Fruit fly (Drosophila melanogaster) whole organism, prepupa: ENCODE measurements around the gene Gr22d.

Source experiments
- Blimp-1 ChIP-seq: fragments of 200-800 bp; sonication (Bioruptor generic); optimal IDR thresholded peaks from 3 replicates; lab custom pipeline; 2017; ENCODE audit warnings: missing biosample characterization, missing genetic modification characterization, mild to moderate bottlenecking, moderate library complexity, missing genetic modification reagents
- CG32006 ChIP-seq: fragments of 200-800 bp; sonication (Bioruptor generic); optimal IDR thresholded peaks from 3 replicates; lab custom pipeline; 2017; ENCODE audit warnings: missing biosample characterization, mild to moderate bottlenecking, missing genetic modification characterization
- CG34406 ChIP-seq: fragments of 200-800 bp; sonication (Bioruptor generic); optimal IDR thresholded peaks from 3 replicates; lab custom pipeline; 2016; ENCODE audit warnings: missing biosample characterization, missing genetic modification characterization
- CG4318 ChIP-seq: fragments of 200-800 bp; sonication (Bioruptor generic); optimal IDR thresholded peaks from 3 replicates; lab custom pipeline; 2017; ENCODE audit warnings: missing biosample characterization, mild to moderate bottlenecking, missing genetic modification characterization
- CG6163 ChIP-seq: fragments of 200-800 bp; sonication (Bioruptor generic); IDR thresholded peaks from 3 replicates; pipeline ENCODE4 v1.3.6; 2022; ENCODE audit warnings: missing biosample characterization, missing genetic modification characterization
- CG6276 ChIP-seq: fragments of 200-800 bp; sonication (Bioruptor generic); optimal IDR thresholded peaks from 2 replicates; lab custom pipeline; 2017; ENCODE audit warnings: missing biosample characterization, mild to moderate bottlenecking, missing genetic modification characterization
- CG7368 ChIP-seq: fragments of 200-800 bp; sonication (Bioruptor generic); optimal IDR thresholded peaks from 3 replicates; lab custom pipeline; 2016; ENCODE audit warnings: missing biosample characterization, missing genetic modification characterization
- CG8319 ChIP-seq: fragments of 200-800 bp; sonication (Bioruptor generic); optimal IDR thresholded peaks from 3 replicates; lab custom pipeline; 2016; ENCODE audit warnings: missing biosample characterization, missing genetic modification characterization
- CG8632 ChIP-seq: fragments of 200-800 bp; sonication (Bioruptor generic); optimal IDR thresholded peaks from 3 replicates; lab custom pipeline; 2016; ENCODE audit warnings: missing biosample characterization, missing genetic modification characterization
- CG9139 ChIP-seq: fragments of 200-800 bp; sonication (Bioruptor generic); optimal IDR thresholded peaks from 3 replicates; lab custom pipeline; 2017; ENCODE audit warnings: missing biosample characterization, mild to moderate bottlenecking, missing genetic modification characterization
- Eip75B ChIP-seq: fragments of 200-800 bp; sonication (Bioruptor generic); optimal IDR thresholded peaks from 3 replicates; lab custom pipeline; 2016; ENCODE audit warnings: missing biosample characterization, missing genetic modification characterization
- Eip78C ChIP-seq: fragments of 200-800 bp; sonication (Bioruptor generic); peaks from one replicate; lab custom pipeline; 2016; ENCODE audit warnings: missing biosample characterization, missing genetic modification characterization
- Gug ChIP-seq: fragments of 200-800 bp; sonication (Bioruptor generic); IDR thresholded peaks from 2 replicates; pipeline ENCODE4 v1.3.6; 2022; ENCODE audit warnings: missing biosample characterization, missing genetic modification characterization
- Hr38 ChIP-seq: sonication (Bioruptor generic); optimal IDR thresholded peaks from 2 replicates; lab custom pipeline; 2016; ENCODE audit warnings: missing biosample characterization, missing genetic modification characterization
- Met ChIP-seq: fragments of 200-800 bp; sonication (Bioruptor generic); optimal IDR thresholded peaks from 3 replicates; lab custom pipeline; 2016; ENCODE audit warnings: missing biosample characterization, missing genetic modification characterization
- Sox102F ChIP-seq: fragments of 200-800 bp; sonication (Bioruptor generic); optimal IDR thresholded peaks from 2 replicates; lab custom pipeline; 2016; ENCODE audit warnings: missing biosample characterization, mild to moderate bottlenecking, missing genetic modification characterization
- acj6 ChIP-seq: fragments of 200-800 bp; sonication (Bioruptor generic); optimal IDR thresholded peaks from 3 replicates; lab custom pipeline; 2016; ENCODE audit warnings: missing biosample characterization, missing genetic modification characterization
- eg ChIP-seq: fragments of 200-800 bp; sonication (Bioruptor generic); IDR thresholded peaks from 3 replicates; pipeline ENCODE4 v1.3.6; 2022; ENCODE audit warnings: missing biosample characterization, missing genetic modification characterization
- fkh ChIP-seq: fragments of 200-800 bp; sonication (Bioruptor generic); optimal IDR thresholded peaks from 3 replicates; lab custom pipeline; 2017; ENCODE audit warnings: missing biosample characterization, mild to moderate bottlenecking, missing genetic modification characterization, moderate library complexity
- pdm3 ChIP-seq: fragments of 200-800 bp; sonication (Bioruptor generic); optimal IDR thresholded peaks from 3 replicates; lab custom pipeline; 2016; ENCODE audit warnings: missing biosample characterization, missing genetic modification characterization
- salr ChIP-seq, 2 experiments: fragments of 200-800 bp; sonication (Bioruptor generic); optimal IDR thresholded peaks; 3 replicates each; lab custom pipeline; 2016 to 2018; ENCODE audit warnings: missing biosample characterization in 2 of 2, missing genetic modification characterization in 2 of 2, mild to moderate bottlenecking in 1 of 2
- svp ChIP-seq: fragments of 200-800 bp; sonication (Bioruptor generic); peaks from one replicate; lab custom pipeline; 2016; ENCODE audit warnings: missing biosample characterization, missing genetic modification characterization
- topi ChIP-seq: fragments of 200-800 bp; sonication (Bioruptor generic); optimal IDR thresholded peaks from 3 replicates; lab custom pipeline; 2016; ENCODE audit warnings: missing biosample characterization, missing genetic modification characterization
- vri ChIP-seq: fragments of 200-800 bp; sonication (Bioruptor generic); optimal IDR thresholded peaks from 3 replicates; lab custom pipeline; 2016; ENCODE audit warnings: missing biosample characterization, mild to moderate bottlenecking, missing genetic modification characterization

Gene Gr22d

dm6 chr2L:1748410-1748809, 41.8 kb downstream of the Gr22d start:
- peak; percentile 90 for TF ChIP-seq vri
- peak; percentile 9 for TF ChIP-seq Sox102F (GFP tag; lab: Kevin White, UChicago)
- TF ChIP-seq Hr38 (GFP tag; lab: Kevin White, UChicago) = no peak
- peak; percentile 38 for TF ChIP-seq Eip75B
- TF ChIP-seq Eip78C (GFP tag; lab: Kevin White, UChicago) = peak; percentile 65
- peak; percentile 69 for TF ChIP-seq svp

dm6 chr2L:1743800-1744199, 46.4 kb downstream of the Gr22d start:
- no peak for TF ChIP-seq CG9139 (GFP tag; lab: Kevin White, UChicago)
- no peak for TF ChIP-seq acj6 (GFP tag; lab: Kevin White, UChicago)
- TF ChIP-seq CG6163 (GFP tag; lab: Robert Waterston, UW) = no peak
- no peak for TF ChIP-seq vri
- TF ChIP-seq Blimp-1 (GFP tag; lab: Kevin White, UChicago) = no peak
- no peak for TF ChIP-seq CG6276
- no peak for TF ChIP-seq CG32006 (GFP tag; lab: Kevin White, UChicago)
- TF ChIP-seq CG8319 (GFP tag; lab: Kevin White, UChicago) = no peak
- TF ChIP-seq Met = no peak
- TF ChIP-seq salr (GFP tag; optimal IDR thresholded peaks at IDR 0.05; lab: Kevin White, UChicago) = no peak
- TF ChIP-seq Gug (GFP tag; lab: Robert Waterston, UW) = no peak
- no peak for TF ChIP-seq CG4318 (GFP tag; lab: Kevin White, UChicago)
- no peak for TF ChIP-seq topi (GFP tag; lab: Kevin White, UChicago)
- no peak for TF ChIP-seq eg (GFP tag; lab: Robert Waterston, UW)
- TF ChIP-seq CG34406 (GFP tag; lab: Kevin White, UChicago) = no peak
- no peak for TF ChIP-seq fkh (GFP tag; lab: Kevin White, UChicago)
- TF ChIP-seq CG8632 (GFP tag; lab: Kevin White, UChicago) = no peak
- no peak for TF ChIP-seq Sox102F (GFP tag; lab: Kevin White, UChicago)
- TF ChIP-seq CG7368 (GFP tag; lab: Kevin White, UChicago) = no peak
- TF ChIP-seq pdm3 (GFP tag; lab: Kevin White, UChicago) = no peak

- TF ChIP-seq fkh (GFP tag; lab: Kevin White, UChicago) (peak; percentile 3), Met (no peak), Eip78C (GFP tag; lab: Kevin White, UChicago) (peak; percentile 46)
Observed at dm6 chr2L:1740095-1740494, 50.1 kb downstream of the Gr22d start.
